Fruit fly (Drosophila melanogaster) whole organism, embryonic: ENCODE results near the gene bab2.

ENCODE experiments used
- Bgb ChIP-seq: fragments of 200-800 bp; sonication (Bioruptor generic); IDR thresholded peaks from 2 replicates; pipeline ENCODE4 v1.3.6; 2022; ENCODE audit warnings: missing biosample characterization, missing genetic modification characterization; ENCODE audit not compliant: partially characterized antibody
- C15 ChIP-seq: fragments of 200-800 bp; sonication (Bioruptor generic); IDR thresholded peaks from 3 replicates; pipeline ENCODE4 v1.3.6; 2022; ENCODE audit warnings: missing biosample characterization, missing genetic modification characterization
- CG10267 ChIP-seq: fragments of 200-800 bp; sonication (Bioruptor generic); optimal IDR thresholded peaks from 2 replicates; lab custom pipeline; 2018; ENCODE audit warnings: missing biosample characterization, mild to moderate bottlenecking, missing genetic modification characterization, moderate library complexity
- CG10979 ChIP-seq: fragments of 200-800 bp; sonication (Bioruptor generic); optimal IDR thresholded peaks from 2 replicates; lab custom pipeline; 2018; ENCODE audit warnings: missing biosample characterization, mild to moderate bottlenecking, missing genetic modification characterization, moderate library complexity
- CG12219 ChIP-seq: fragments of 200-800 bp; sonication (Bioruptor generic); optimal IDR thresholded peaks from 3 replicates; lab custom pipeline; 2018; ENCODE audit warnings: missing biosample characterization, mild to moderate bottlenecking, missing genetic modification characterization
- CG12236 ChIP-seq: fragments of 200-800 bp; sonication (Bioruptor generic); optimal IDR thresholded peaks from 2 replicates; lab custom pipeline; 2016; ENCODE audit warnings: missing biosample characterization, missing genetic modification characterization
- CG12299 ChIP-seq: fragments of 200-800 bp; sonication (Bioruptor generic); optimal IDR thresholded peaks from 2 replicates; lab custom pipeline; 2018; ENCODE audit warnings: missing biosample characterization, mild to moderate bottlenecking, missing genetic modification characterization
- CG12769 ChIP-seq: fragments of 200-800 bp; sonication (Bioruptor generic); optimal IDR thresholded peaks from 2 replicates; lab custom pipeline; 2019; ENCODE audit warnings: missing biosample characterization, mild to moderate bottlenecking, missing genetic modification characterization, moderate library complexity
- CG13123 ChIP-seq: fragments of 200-800 bp; sonication (Bioruptor generic); optimal IDR thresholded peaks from 2 replicates; lab custom pipeline; 2016; ENCODE audit warnings: missing biosample characterization, missing genetic modification characterization
- CG13624 ChIP-seq: fragments of 200-800 bp; sonication (Bioruptor generic); optimal IDR thresholded peaks from 2 replicates; lab custom pipeline; 2016; ENCODE audit warnings: missing biosample characterization, missing genetic modification characterization
- CG13894 ChIP-seq: fragments of 200-800 bp; sonication (Bioruptor generic); optimal IDR thresholded peaks from 3 replicates; lab custom pipeline; 2018; ENCODE audit warnings: missing biosample characterization, mild to moderate bottlenecking, missing genetic modification characterization, moderate library complexity
- CG14014 ChIP-seq: fragments of 200-800 bp; sonication (Bioruptor generic); IDR thresholded peaks from 2 replicates; pipeline ENCODE4 v1.3.6; 2022; ENCODE audit warnings: missing biosample characterization, missing genetic modification characterization
- CG14050 ChIP-seq: fragments of 200-800 bp; sonication (Bioruptor generic); IDR thresholded peaks from 3 replicates; pipeline ENCODE4 v1.3.6; 2022; ENCODE audit warnings: missing biosample characterization, missing genetic modification characterization
- CG15514 ChIP-seq: fragments of 200-800 bp; sonication (Bioruptor generic); optimal IDR thresholded peaks from 3 replicates; lab custom pipeline; 2017; ENCODE audit warnings: missing biosample characterization, missing genetic modification characterization, mild to moderate bottlenecking, moderate library complexity, missing genetic modification reagents
- CG17829 ChIP-seq: fragments of 200-800 bp; optimal IDR thresholded peaks from 2 replicates; lab custom pipeline; 2019; ENCODE audit warnings: missing biosample characterization, mild to moderate bottlenecking, missing genetic modification characterization, moderate library complexity
- CG17912 ChIP-seq: fragments of 200-800 bp; sonication (Bioruptor generic); optimal IDR thresholded peaks from 2 replicates; lab custom pipeline; 2018; ENCODE audit warnings: missing biosample characterization, mild to moderate bottlenecking, missing genetic modification characterization
- CG32532 ChIP-seq: fragments of 200-800 bp; sonication (Bioruptor generic); IDR thresholded peaks from 2 replicates; pipeline ENCODE4 v1.3.6; 2022; ENCODE audit warnings: missing biosample characterization, missing genetic modification characterization
- CG33213 ChIP-seq: fragments of 200-800 bp; sonication (Bioruptor generic); optimal IDR thresholded peaks from 3 replicates; lab custom pipeline; 2016; ENCODE audit warnings: missing biosample characterization, missing genetic modification characterization
- CG5180 ChIP-seq: fragments of 200-800 bp; sonication (Bioruptor generic); optimal IDR thresholded peaks from 3 replicates; lab custom pipeline; 2017; ENCODE audit warnings: missing biosample characterization, missing genetic modification characterization, mild to moderate bottlenecking, moderate library complexity, missing genetic modification reagents
- CG6272 ChIP-seq: fragments of 200-800 bp; sonication (Bioruptor generic); IDR thresholded peaks from 2 replicates; pipeline ENCODE4 v1.3.6; 2022; ENCODE audit warnings: missing biosample characterization, missing genetic modification characterization
- CG6854 ChIP-seq: fragments of 200-800 bp; sonication (Bioruptor generic); optimal IDR thresholded peaks from 3 replicates; lab custom pipeline; 2017; ENCODE audit warnings: missing biosample characterization, mild to moderate bottlenecking, missing genetic modification characterization
- CG7271 ChIP-seq: fragments of 200-800 bp; sonication (Bioruptor generic); optimal IDR thresholded peaks from 2 replicates; lab custom pipeline; 2018; ENCODE audit warnings: missing biosample characterization, mild to moderate bottlenecking, missing genetic modification characterization, moderate library complexity
- CG7556 ChIP-seq: fragments of 200-800 bp; sonication (Bioruptor generic); optimal IDR thresholded peaks from 2 replicates; lab custom pipeline; 2017; ENCODE audit warnings: missing biosample characterization, mild to moderate bottlenecking, missing genetic modification characterization
- CG7928 ChIP-seq: fragments of 200-800 bp; sonication (Bioruptor generic); optimal IDR thresholded peaks from 2 replicates; lab custom pipeline; 2017; ENCODE audit warnings: missing biosample characterization, mild to moderate bottlenecking, missing genetic modification characterization
- CG8924 ChIP-seq: fragments of 200-800 bp; optimal IDR thresholded peaks from 3 replicates; lab custom pipeline; 2019; ENCODE audit warnings: missing biosample characterization, mild to moderate bottlenecking, missing genetic modification characterization, moderate library complexity
- Ets97D ChIP-seq: fragments of 200-800 bp; sonication (Bioruptor generic); optimal IDR thresholded peaks from 3 replicates; lab custom pipeline; 2016; ENCODE audit warnings: missing biosample characterization, missing genetic modification characterization
- MESR4 ChIP-seq: fragments of 200-800 bp; sonication (Bioruptor generic); optimal IDR thresholded peaks from 2 replicates; lab custom pipeline; 2018; ENCODE audit warnings: missing biosample characterization, mild to moderate bottlenecking, missing genetic modification characterization, moderate library complexity
- Max ChIP-seq: fragments of 200-800 bp; sonication (Bioruptor generic); optimal IDR thresholded peaks from 2 replicates; lab custom pipeline; 2016; ENCODE audit warnings: missing biosample characterization, mild to moderate bottlenecking, missing genetic modification characterization
- Ravus ChIP-seq: fragments of 200-800 bp; sonication (Bioruptor generic); IDR thresholded peaks from 2 replicates; pipeline ENCODE4 v1.3.6; 2022; ENCODE audit warnings: missing biosample characterization, missing genetic modification characterization
- Six4 ChIP-seq: fragments of 200-800 bp; sonication (Bioruptor generic); optimal IDR thresholded peaks from 2 replicates; lab custom pipeline; 2016; ENCODE audit warnings: missing biosample characterization, missing genetic modification characterization
- cad ChIP-seq: fragments of >200 bp; optimal IDR thresholded peaks from 2 replicates; lab custom pipeline; 2017; ENCODE audit warnings: missing biosample characterization, missing genetic modification characterization
- emc ChIP-seq: fragments of 200-800 bp; sonication (Bioruptor generic); optimal IDR thresholded peaks from 2 replicates; lab custom pipeline; 2016; ENCODE audit warnings: missing biosample characterization, missing genetic modification characterization
- exex ChIP-seq: fragments of 200-800 bp; sonication (Bioruptor generic); optimal IDR thresholded peaks from 4 replicates; lab custom pipeline; 2018; ENCODE audit warnings: missing biosample characterization, mild to moderate bottlenecking, missing genetic modification characterization, moderate library complexity
- fd102C ChIP-seq: fragments of 200-800 bp; sonication (Bioruptor generic); optimal IDR thresholded peaks from 2 replicates; lab custom pipeline; 2018; ENCODE audit warnings: missing biosample characterization, mild to moderate bottlenecking, missing genetic modification characterization, moderate library complexity
- fru ChIP-seq: fragments of >200 bp; optimal IDR thresholded peaks from 2 replicates; lab custom pipeline; 2017
- gcm ChIP-seq: fragments of 200-800 bp; sonication (Bioruptor generic); optimal IDR thresholded peaks from 2 replicates; lab custom pipeline; 2019; ENCODE audit warnings: missing biosample characterization, mild to moderate bottlenecking, missing genetic modification characterization, moderate library complexity
- hkb ChIP-seq, 2 experiments: fragments of 200-800 bp in 1 of 2; fragments of >200 bp in 1 of 2; sonication (Bioruptor generic) in 1 of 2; IDR thresholded peaks in 1 of 2; optimal IDR thresholded peaks in 1 of 2; 2 replicates each; pipeline versions ENCODE4 v1.3.6 to Lab custom; 2017 to 2022; ENCODE audit warnings: missing biosample characterization in 1 of 2, missing genetic modification characterization in 1 of 2
- mld ChIP-seq: fragments of 200-800 bp; sonication (Bioruptor generic); IDR thresholded peaks from 3 replicates; pipeline ENCODE4 v1.3.6; 2022; ENCODE audit warnings: missing biosample characterization, missing genetic modification characterization; ENCODE audit not compliant: partially characterized antibody
- nerfin-1 ChIP-seq: fragments of 200-800 bp; sonication (Bioruptor generic); optimal IDR thresholded peaks from 3 replicates; lab custom pipeline; 2019; ENCODE audit warnings: missing biosample characterization, mild to moderate bottlenecking, missing genetic modification characterization, moderate library complexity
- p53 ChIP-seq: fragments of 200-800 bp; sonication (Bioruptor generic); optimal IDR thresholded peaks from 2 replicates; lab custom pipeline; 2016; ENCODE audit warnings: missing biosample characterization, missing genetic modification characterization
- pzg ChIP-seq: fragments of 200-800 bp; sonication (Bioruptor generic); optimal IDR thresholded peaks from 3 replicates; lab custom pipeline; 2018; ENCODE audit warnings: missing biosample characterization, mild to moderate bottlenecking, missing genetic modification characterization, moderate library complexity
- rib ChIP-seq: fragments of 200-800 bp; sonication (Bioruptor generic); IDR thresholded peaks from 2 replicates; pipeline ENCODE4 v1.3.6; 2022; ENCODE audit warnings: missing biosample characterization, missing genetic modification characterization
- sd ChIP-seq: fragments of 200-800 bp; sonication (Bioruptor generic); optimal IDR thresholded peaks from 3 replicates; lab custom pipeline; 2018; ENCODE audit warnings: missing biosample characterization, mild to moderate bottlenecking, missing genetic modification characterization, moderate library complexity
- seq ChIP-seq: fragments of 200-800 bp; sonication (Bioruptor generic); IDR thresholded peaks from 2 replicates; pipeline ENCODE4 v1.3.6; 2022; ENCODE audit warnings: missing biosample characterization, missing genetic modification characterization
- shn ChIP-seq: fragments of 200-800 bp; sonication (Bioruptor generic); optimal IDR thresholded peaks from 3 replicates; lab custom pipeline; 2016; ENCODE audit warnings: missing biosample characterization, missing genetic modification characterization
- slou ChIP-seq: fragments of 200-800 bp; sonication (Bioruptor generic); optimal IDR thresholded peaks from 3 replicates; lab custom pipeline; 2016; ENCODE audit warnings: missing biosample characterization, missing genetic modification characterization
- so ChIP-seq: fragments of 200-800 bp; sonication (Bioruptor generic); IDR thresholded peaks from 3 replicates; pipeline ENCODE4 v1.3.6; 2022; ENCODE audit warnings: missing biosample characterization, missing genetic modification characterization
- vvl ChIP-seq: fragments of 200-800 bp; sonication (Bioruptor generic); IDR thresholded peaks from 2 replicates; pipeline ENCODE4 v1.3.6; 2022; ENCODE audit warnings: missing biosample characterization, missing genetic modification characterization
- wek ChIP-seq: fragments of 200-800 bp; sonication (Bioruptor generic); optimal IDR thresholded peaks from 3 replicates; lab custom pipeline; 2018; ENCODE audit warnings: missing biosample characterization, mild to moderate bottlenecking, missing genetic modification characterization, moderate library complexity
- zen2 ChIP-seq: fragments of 200-800 bp; sonication (Bioruptor generic); IDR thresholded peaks from 3 replicates; pipeline ENCODE4 v1.3.6; 2022; ENCODE audit warnings: missing biosample characterization, missing genetic modification characterization; ENCODE audit not compliant: partially characterized antibody
- zf30C ChIP-seq: fragments of 200-800 bp; sonication (Bioruptor generic); optimal IDR thresholded peaks from 3 replicates; lab custom pipeline; 2018; ENCODE audit warnings: missing biosample characterization, mild to moderate bottlenecking, missing genetic modification characterization

Gene bab2

DNA sequence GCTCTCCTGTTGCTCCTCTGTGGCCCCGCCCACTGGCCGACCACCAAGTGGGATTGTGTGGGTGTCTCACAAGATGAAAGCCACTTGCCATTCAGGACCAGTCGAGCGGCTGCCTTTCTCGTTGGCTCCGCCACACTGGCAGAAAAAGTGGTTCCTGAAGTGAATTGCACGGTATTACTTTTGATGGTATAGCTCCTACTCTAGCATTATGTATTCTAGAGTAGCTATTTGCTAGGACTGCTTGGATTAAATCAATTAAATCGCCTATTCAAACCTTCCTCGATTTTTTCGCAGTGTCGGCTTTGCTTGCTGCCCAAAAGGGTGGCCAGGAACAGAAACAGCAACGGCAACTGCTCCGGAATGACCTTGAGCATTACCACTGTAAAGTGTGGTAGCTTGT, 37.7 kb downstream of the bab2 start (continued):
- TF ChIP-seq exex (tag; lab: Kevin White, UChicago) (no peak), CG15514 (peak; percentile 55), Ravus (GFP tag; lab: Robert Waterston, UW) (no peak), MESR4 (GFP tag; lab: Kevin White, UChicago) (no peak), CG5180 (GFP tag; lab: Kevin White, UChicago) (no peak), slou (GFP tag; lab: Kevin White, UChicago) (no peak), sd (no peak), CG33213 (GFP tag; lab: Kevin White, UChicago) (no peak), CG13624 (peak; percentile 48), CG7928 (GFP tag; lab: Kevin White, UChicago) (no peak), rib (GFP tag; lab: Robert Waterston, UW) (peak; percentile 39; the same call in 1 of the 2 replicates), CG7556 (GFP tag; lab: Kevin White, UChicago) (peak; percentile 19), CG14050 (GFP tag; lab: Robert Waterston, UW) (no peak), CG8924 (tag; lab: Kevin White, UChicago) (no peak), CG12236 (GFP tag; lab: Kevin White, UChicago) (no peak), so (GFP tag; lab: Robert Waterston, UW) (no peak), C15 (GFP tag; lab: Robert Waterston, UW) (no peak), fd102C (GFP tag; lab: Kevin White, UChicago) (no peak), CG13123 (GFP tag; lab: Kevin White, UChicago) (no peak), CG13894 (peak; percentile 51), CG17829 (tag; lab: Kevin White, UChicago) (no peak), nerfin-1 (tag; lab: Kevin White, UChicago) (no peak), Bgb (GFP tag; lab: Robert Waterston, UW) (no peak), p53 (GFP tag; lab: Kevin White, UChicago) (no peak), CG12299 (tag; lab: Kevin White, UChicago) (no peak), CG32532 (GFP tag; lab: Robert Waterston, UW) (peak; percentile 71), gcm (GFP tag; lab: Kevin White, UChicago) (no peak), zf30C (GFP tag; lab: Kevin White, UChicago) (no peak), wek (GFP tag; lab: Kevin White, UChicago) (no peak), CG14014 (GFP tag; lab: Robert Waterston, UW) (no peak; the same call in 1 of the 2 replicates), zen2 (GFP tag; lab: Robert Waterston, UW) (no peak), hkb (optimal IDR thresholded peaks at IDR 0.05; lab: Kevin White, UChicago) (no peak), hkb (GFP tag; IDR thresholded peaks at IDR 0.05; lab: Robert Waterston, UW) (peak; percentile 58), mld (GFP tag; lab: Robert Waterston, UW) (no peak), fru (no peak), CG6272 (GFP tag; lab: Robert Waterston, UW) (peak; percentile 21; the same call in 1 of the 2 replicates), seq (GFP tag; lab: Robert Waterston, UW) (0 out of 2 replicates have a peak, but pooled peaks have one; percentile 19), emc (GFP tag; lab: Kevin White, UChicago) (peak; percentile 20), Ets97D (GFP tag; lab: Kevin White, UChicago) (no peak), cad (GFP tag; lab: Kevin White, UChicago) (no peak), CG10979 (tag; lab: Kevin White, UChicago) (peak; percentile 15), CG6854 (GFP tag; lab: Kevin White, UChicago) (peak; percentile 32), Six4 (GFP tag; lab: Kevin White, UChicago) (peak; percentile 8), pzg (GFP tag; lab: Kevin White, UChicago) (no peak), shn (GFP tag; lab: Kevin White, UChicago) (no peak), CG12219 (no peak), CG7271 (no peak), CG12769 (peak; percentile 43), CG10267 (tag; lab: Kevin White, UChicago) (no peak), vvl (peak; percentile 54; the same call in 1 of the 2 replicates), Max (GFP tag; lab: Kevin White, UChicago) (no peak), CG17912 (GFP tag; lab: Kevin White, UChicago) (no peak)
